Worm (Caenorhabditis elegans): Measurements from ENCODE around the gene glb-10.

The glb-10 gene

ce11 chrII:6342455-6342854, 33.4 kb upstream of the glb-10 start:
- TF ChIP-seq C34F6.9 (tag; optimal IDR thresholded peaks at IDR 0.05) (no peak), crh-2 (tag; optimal IDR thresholded peaks at IDR 0.05) (peak; percentile 2), lsy-2 (tag; optimal IDR thresholded peaks at IDR 0.05) (peak in 1 of 2 experiments; percentile 10), nhr-129 (tag; optimal IDR thresholded peaks at IDR 0.05) (peak; percentile 11)

DNA sequence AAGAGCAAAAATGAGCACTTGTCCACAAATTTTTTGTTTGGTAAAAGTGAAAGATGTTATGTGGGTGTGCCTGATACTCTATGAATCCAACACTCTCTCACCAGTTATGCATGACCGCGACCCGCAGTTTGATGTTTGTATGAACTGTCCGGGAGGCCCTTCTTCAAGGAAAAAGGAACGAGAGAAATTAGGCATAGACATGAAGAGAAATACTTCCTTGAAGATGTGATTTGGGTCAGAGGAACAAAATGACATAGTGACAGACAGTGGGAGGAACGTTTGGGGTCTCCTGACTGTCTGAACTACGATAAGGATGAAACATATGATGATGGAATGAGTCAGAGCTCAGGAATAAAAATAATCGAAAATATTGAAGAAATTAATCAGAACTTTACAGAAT, 32.0 kb upstream of the glb-10 start:
- TF ChIP-seq snpc-4 (tag; optimal IDR thresholded peaks at IDR 0.05) (no peak), fos-1 (tag; optimal IDR thresholded peaks at IDR 0.05) (peak; percentile 42), sem-4 (tag; optimal IDR thresholded peaks at IDR 0.05) (no peak), zag-1 (tag; optimal IDR thresholded peaks at IDR 0.05) (no peak), unc-39 (tag; optimal IDR thresholded peaks at IDR 0.05) (no peak)

- TF ChIP-seq nhr-10 (tag; optimal IDR thresholded peaks at IDR 0.05) (no peak), lin-13 (GFP tag; optimal IDR thresholded peaks at IDR 0.05) (no peak), fos-1 (tag; optimal IDR thresholded peaks at IDR 0.05) (no peak), gmeb-1 (tag; optimal IDR thresholded peaks at IDR 0.05) (no peak), sma-3 (GFP tag; optimal IDR thresholded peaks at IDR 0.05) (no peak), alr-1 (tag; optimal IDR thresholded peaks at IDR 0.05) (no peak), nhr-21 (tag; optimal IDR thresholded peaks at IDR 0.05) (no peak), nhr-12 (tag; optimal IDR thresholded peaks at IDR 0.05) (no peak), F13H6.1 (tag; optimal IDR thresholded peaks at IDR 0.05) (no peak), mab-5 (tag; optimal IDR thresholded peaks at IDR 0.05) (no peak), ceh-16 (tag; optimal IDR thresholded peaks at IDR 0.05) (no peak), C34F6.9 (tag; optimal IDR thresholded peaks at IDR 0.05) (no peak), nhr-129 (tag; optimal IDR thresholded peaks at IDR 0.05) (no peak), zag-1 (tag; optimal IDR thresholded peaks at IDR 0.05) (no peak), unc-62 (GFP tag; optimal IDR thresholded peaks at IDR 0.05) (no peak), ceh-82 (tag; optimal IDR thresholded peaks at IDR 0.05) (no peak), nhr-11 (tag; optimal IDR thresholded peaks at IDR 0.05) (no peak), crh-2 (tag; optimal IDR thresholded peaks at IDR 0.05) (no peak), lin-11 (tag; optimal IDR thresholded peaks at IDR 0.05) (no peak), aly-2 (tag; optimal IDR thresholded peaks at IDR 0.05) (no peak)
Observed at ce11 chrII:6339948-6340347, 30.9 kb upstream of the glb-10 start, which contains the start of gene C32D5.7. Gene C32D5.7, minus strand, starts transcription at chrII:6340048.

DNA sequence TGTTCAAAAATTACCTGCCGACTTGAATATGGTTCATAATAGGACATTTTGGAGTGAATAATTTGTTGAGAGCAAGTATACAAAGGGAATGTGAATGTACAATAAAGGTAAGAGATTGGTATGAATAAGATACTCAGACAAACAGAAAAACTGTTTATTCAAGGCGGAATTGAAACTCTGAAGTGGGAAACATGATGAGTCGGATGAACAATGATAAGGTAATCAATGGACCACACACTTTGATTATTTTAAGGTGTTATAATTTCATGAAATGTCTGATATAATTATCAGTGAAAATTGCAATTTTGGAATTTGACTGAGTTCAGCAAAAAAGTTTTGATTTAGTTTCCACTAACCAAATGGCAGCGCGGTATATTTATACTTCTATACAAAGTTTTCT, 30.4 kb upstream of the glb-10 start:
- TF ChIP-seq lin-11 (tag; optimal IDR thresholded peaks at IDR 0.05) (no peak), fos-1 (tag; optimal IDR thresholded peaks at IDR 0.05) (peak; percentile 46)

DNA sequence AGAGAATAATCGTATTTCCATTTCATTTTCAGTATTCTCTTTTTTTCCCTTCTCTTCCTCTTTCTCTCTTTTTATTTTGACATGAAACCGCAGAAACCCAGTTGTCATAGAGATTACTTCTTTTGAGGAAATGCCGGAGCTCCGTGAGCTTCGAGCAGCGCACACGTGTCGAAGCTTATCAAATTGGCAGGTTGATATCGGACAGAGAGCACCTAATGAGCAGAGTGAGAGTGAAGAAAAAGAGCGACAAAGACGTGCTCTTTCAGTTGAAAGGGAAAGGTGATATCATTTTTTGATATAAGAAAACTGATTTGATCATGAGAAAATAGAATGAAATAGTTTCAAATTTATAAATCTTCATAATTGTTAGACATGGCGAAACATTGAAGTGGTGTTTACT, 26.3 kb upstream of the glb-10 start, which contains the start of gene C32D5.14:
TSS of gene C32D5.14 (plus strand) at position 131 of the 400 bp plus-strand sequence.
- TF ChIP-seq nhr-10 (tag; optimal IDR thresholded peaks at IDR 0.05): no peak
- TF ChIP-seq fos-1 (tag; optimal IDR thresholded peaks at IDR 0.05): peak; percentile 53
- no peak for TF ChIP-seq ama-1 (optimal IDR thresholded peaks at IDR 0.05)
- no peak for TF ChIP-seq Y55F3AM.14 (GFP tag; optimal IDR thresholded peaks at IDR 0.05)
- no peak for TF ChIP-seq nhr-11 (tag; optimal IDR thresholded peaks at IDR 0.05)
- TF ChIP-seq C34F6.9 (tag; optimal IDR thresholded peaks at IDR 0.05): no peak
- no peak for TF ChIP-seq snpc-4 (tag; optimal IDR thresholded peaks at IDR 0.05)
- TF ChIP-seq lsy-2 (tag; optimal IDR thresholded peaks at IDR 0.05): no peak
- no peak for TF ChIP-seq egl-27 (tag; optimal IDR thresholded peaks at IDR 0.05)
- TF ChIP-seq lin-11 (tag; optimal IDR thresholded peaks at IDR 0.05): peak; percentile 20
- TF ChIP-seq mab-5 (tag; optimal IDR thresholded peaks at IDR 0.05): no peak
- TF ChIP-seq nhr-21 (tag; optimal IDR thresholded peaks at IDR 0.05): peak; percentile 23

- TF ChIP-seq ztf-11 (tag; optimal IDR thresholded peaks at IDR 0.05) (no peak), fos-1 (tag; optimal IDR thresholded peaks at IDR 0.05) (peak; percentile 33)
Observed at ce11 chrII:6334745-6335260, 25.7 kb upstream of the glb-10 start.

DNA sequence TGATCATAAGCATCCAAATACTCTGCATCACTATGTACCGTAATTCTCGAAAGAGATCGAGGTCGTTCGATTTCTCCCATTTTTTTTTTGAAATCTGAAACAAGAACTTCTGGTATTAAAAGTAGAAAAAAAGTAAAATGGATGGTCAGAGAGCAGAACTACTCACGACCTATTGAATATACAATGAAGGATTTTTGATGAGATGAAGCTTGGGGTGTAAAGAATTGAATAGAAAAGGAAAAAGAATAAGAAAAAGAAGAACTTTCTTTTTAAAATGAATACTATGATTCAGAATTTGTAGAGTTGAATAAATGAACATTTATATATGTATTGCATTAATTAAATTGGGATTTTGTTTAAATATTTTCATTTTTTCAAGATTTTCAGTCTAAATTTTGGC, 24.8 kb upstream of the glb-10 start, which contains the start of gene ttc-39B:
TSS of gene ttc-39B (minus strand) at position 101 of the 400 bp plus-strand sequence.
- TF ChIP-seq dmd-4 (tag; optimal IDR thresholded peaks at IDR 0.05) (no peak), ceh-16 (tag; optimal IDR thresholded peaks at IDR 0.05) (no peak), mbf-1 (tag; optimal IDR thresholded peaks at IDR 0.05) (no peak), nhr-25 (tag; optimal IDR thresholded peaks at IDR 0.05) (no peak), ZK546.5 (tag; optimal IDR thresholded peaks at IDR 0.05) (no peak), R02D3.7 (tag; optimal IDR thresholded peaks at IDR 0.05) (no peak), unc-39 (tag; optimal IDR thresholded peaks at IDR 0.05) (no peak), lsy-2 (tag; optimal IDR thresholded peaks at IDR 0.05) (no peak), lin-13 (GFP tag; optimal IDR thresholded peaks at IDR 0.05) (no peak), C34F6.9 (tag; optimal IDR thresholded peaks at IDR 0.05) (no peak), lin-11 (tag; optimal IDR thresholded peaks at IDR 0.05) (no peak), nhr-21 (tag; optimal IDR thresholded peaks at IDR 0.05) (no peak), unc-55 (GFP tag; optimal IDR thresholded peaks at IDR 0.05) (no peak), skn-1 (tag; optimal IDR thresholded peaks at IDR 0.05) (no peak)
